Fruit fly (Drosophila melanogaster) S2 (cell line): ENCODE data around the gene CG34148.
A peak's percentile ranks its signal among the peaks of the same experiment; 100 is the strongest.

ENCODE experiments used
- CG8478 ChIP-seq: fragments of >200 bp; optimal IDR thresholded peaks from 2 replicates; lab custom pipeline; 2018
- CTCF ChIP-seq, 2 experiments: fragments of >200 bp; optimal IDR thresholded peaks; 2 replicates each; lab custom pipeline; 2018

CG34148 gene

dm6 chr3R:21895961-21896875 is 17.7 kb upstream of the CG34148 start:
- TF ChIP-seq CTCF (optimal IDR thresholded peaks at IDR 0.05; lab: Kevin White, UChicago), result no peak
- no peak for TF ChIP-seq CG8478

- TF ChIP-seq CTCF (optimal IDR thresholded peaks at IDR 0.05; lab: Kevin White, UChicago), result no peak
- no peak for TF ChIP-seq CG8478
These were observed 15.4 kb upstream of the CG34148 start for dm6 chr3R:21893929-21894328.

- no peak for TF ChIP-seq CTCF (optimal IDR thresholded peaks at IDR 0.05; lab: Kevin White, UChicago)
- no peak for TF ChIP-seq CG8478
These were observed 14.0 kb upstream of the CG34148 start for dm6 chr3R:21892450-21892849.

dm6 chr3R:21890739-21891138 is 12.3 kb upstream of the CG34148 start:
- TF ChIP-seq CG8478, result no peak
- TF ChIP-seq CTCF (optimal IDR thresholded peaks at IDR 0.05; lab: Kevin White, UChicago), result no peak

dm6 chr3R:21889945-21890344 is 11.5 kb upstream of the CG34148 start:
- no peak for TF ChIP-seq CTCF (optimal IDR thresholded peaks at IDR 0.05; lab: Kevin White, UChicago)

dm6 chr3R:21888696-21889602 is 10.5 kb upstream of the CG34148 start, which contains the start of gene CG43844:
TSS of gene CG43844 (plus strand) at chr3R:21889539.
- TF ChIP-seq CTCF (optimal IDR thresholded peaks at IDR 0.05; lab: Kevin White, UChicago) (peak; percentile 76), CG8478 (no peak)

- no peak for TF ChIP-seq CTCF (optimal IDR thresholded peaks at IDR 0.05; lab: Kevin White, UChicago)
- no peak for TF ChIP-seq CG8478
These were observed 9.1 kb upstream of the CG34148 start for dm6 chr3R:21887588-21888007.

- no peak for TF ChIP-seq CG8478
- TF ChIP-seq CTCF (optimal IDR thresholded peaks at IDR 0.05; lab: Kevin White, UChicago), result no peak
These were observed 8.5 kb upstream of the CG34148 start, which contains the start of the genes CG6678 and dnd for dm6 chr3R:21886861-21887587. TSS of gene CG6678 (plus strand) at chr3R:21887029. TSS of gene dnd (minus strand) at chr3R:21887355.

dm6 chr3R:21885450-21885849 is 7.0 kb upstream of the CG34148 start, which contains the start of gene CG17819:
TSS of gene CG17819 (minus strand) at chr3R:21885550.
- TF ChIP-seq CG8478 (no peak), CTCF (optimal IDR thresholded peaks at IDR 0.05; lab: Kevin White, UChicago) (no peak)

- TF ChIP-seq CG8478 (no peak), CTCF (optimal IDR thresholded peaks at IDR 0.05; lab: Kevin White, UChicago) (no peak)
These were observed 5.9 kb upstream of the CG34148 start, which contains the start of gene fit for dm6 chr3R:21884354-21884753. TSS of gene fit (minus strand) at chr3R:21884454.

- TF ChIP-seq CTCF (optimal IDR thresholded peaks at IDR 0.05; lab: Kevin White, UChicago), result no peak
- TF ChIP-seq CG8478, result no peak
These were observed 2.0 kb upstream of the CG34148 start, which contains the start of gene CG31465 for dm6 chr3R:21880510-21880909. TSS of gene CG31465 (plus strand) at chr3R:21880810.

dm6 chr3R:21877636-21878035 is 850 bp downstream of the CG34148 start, which contains the start of gene P5CDh2:
TSS of gene P5CDh2 (plus strand) at chr3R:21877936.
- TF ChIP-seq CG8478 (no peak), CTCF (optimal IDR thresholded peaks at IDR 0.05; lab: Kevin White, UChicago) (no peak)

dm6 chr3R:21874982-21875466 is 3.5 kb downstream of the CG34148 start, which contains the start of gene CG6656:
TSS of gene CG6656 (plus strand) at chr3R:21875293.
- TF ChIP-seq CG8478 (no peak), CTCF (optimal IDR thresholded peaks at IDR 0.05; lab: Kevin White, UChicago) (no peak)

- TF ChIP-seq CTCF (optimal IDR thresholded peaks at IDR 0.05; lab: Kevin White, UChicago), result no peak
- TF ChIP-seq CG8478, result no peak
These were observed 5.0 kb downstream of the CG34148 start, which contains the start of gene CG31178 for dm6 chr3R:21873439-21873838. TSS of gene CG31178 (plus strand) at chr3R:21873739.
